Fruit fly (Drosophila melanogaster) whole organism, embryonic: ENCODE results near the gene CG17234.

Source experiments
- Awh ChIP-seq: fragments of 200-800 bp; sonication (Bioruptor generic); IDR thresholded peaks from 2 replicates; pipeline ENCODE4, ENCODE4 v1.3.6; 2022; ENCODE audit warnings: missing biosample characterization, missing genetic modification characterization
- B-H2 ChIP-seq: fragments of 200-800 bp; sonication (Bioruptor generic); optimal IDR thresholded peaks from 2 replicates; lab custom pipeline; 2018; ENCODE audit warnings: missing biosample characterization, mild to moderate bottlenecking, missing genetic modification characterization
- BtbVII ChIP-seq: fragments of 200-800 bp; sonication (Bioruptor generic); optimal IDR thresholded peaks from 3 replicates; lab custom pipeline; 2017; ENCODE audit warnings: missing biosample characterization, mild to moderate bottlenecking, missing genetic modification characterization
- CG10654 ChIP-seq: fragments of 200-800 bp; sonication (Bioruptor generic); optimal IDR thresholded peaks from 2 replicates; lab custom pipeline; 2016; ENCODE audit warnings: missing biosample characterization, missing genetic modification characterization
- CG11085 ChIP-seq: fragments of 200-800 bp; sonication (Bioruptor generic); IDR thresholded peaks from 2 replicates; pipeline ENCODE4 v1.3.6; 2022; ENCODE audit warnings: missing biosample characterization, missing genetic modification characterization
- CG11093 ChIP-seq: fragments of 200-800 bp; sonication (Bioruptor generic); IDR thresholded peaks from 3 replicates; pipeline ENCODE4 v1.3.6; 2022; ENCODE audit warnings: missing biosample characterization, missing genetic modification characterization
- CG11695 ChIP-seq: fragments of 200-800 bp; sonication (Bioruptor generic); IDR thresholded peaks from 3 replicates; pipeline ENCODE4 v1.3.6; 2022; ENCODE audit warnings: missing biosample characterization, missing genetic modification characterization
- CG11696 ChIP-seq: fragments of 200-800 bp; sonication (Bioruptor generic); IDR thresholded peaks from 2 replicates; pipeline ENCODE4 v1.3.6; 2022; ENCODE audit warnings: missing biosample characterization, missing genetic modification characterization
- CG12155 ChIP-seq: fragments of 200-800 bp; sonication (Bioruptor generic); optimal IDR thresholded peaks from 3 replicates; lab custom pipeline; 2016; ENCODE audit warnings: missing biosample characterization, missing genetic modification characterization
- CG15269 ChIP-seq: fragments of 200-800 bp; sonication (Bioruptor generic); optimal IDR thresholded peaks from 2 replicates; lab custom pipeline; 2018; ENCODE audit warnings: missing biosample characterization, mild to moderate bottlenecking, missing genetic modification characterization, moderate library complexity
- CG17361 ChIP-seq: fragments of 200-800 bp; sonication (Bioruptor generic); IDR thresholded peaks from 3 replicates; pipeline ENCODE4 v1.3.6; 2022; ENCODE audit warnings: missing biosample characterization, missing genetic modification characterization
- CG1832 ChIP-seq: fragments of 200-800 bp; sonication (Bioruptor generic); optimal IDR thresholded peaks from 2 replicates; lab custom pipeline; 2017; ENCODE audit warnings: missing biosample characterization, mild to moderate bottlenecking, missing genetic modification characterization, inconsistent platforms
- CG3163 ChIP-seq: fragments of 200-800 bp; sonication (Bioruptor generic); optimal IDR thresholded peaks from 3 replicates; lab custom pipeline; 2016; ENCODE audit warnings: missing biosample characterization, missing genetic modification characterization
- CG33213 ChIP-seq: fragments of 200-800 bp; sonication (Bioruptor generic); optimal IDR thresholded peaks from 3 replicates; lab custom pipeline; 2016; ENCODE audit warnings: missing biosample characterization, missing genetic modification characterization
- CG6813 ChIP-seq: fragments of 200-800 bp; sonication (Bioruptor generic); optimal IDR thresholded peaks from 2 replicates; lab custom pipeline; 2017; ENCODE audit warnings: missing biosample characterization, missing genetic modification characterization, mild to moderate bottlenecking, moderate library complexity, missing genetic modification reagents
- CG8290 ChIP-seq, 3 experiments: fragments of 200-800 bp; sonication (Bioruptor generic); optimal IDR thresholded peaks; 2 replicates each; lab custom pipeline; 2016 to 2019; ENCODE audit warnings: missing biosample characterization in 3 of 3, missing genetic modification characterization in 3 of 3, mild to moderate bottlenecking in 2 of 3, moderate library complexity in 1 of 3
- CG8924 ChIP-seq: fragments of 200-800 bp; optimal IDR thresholded peaks from 3 replicates; lab custom pipeline; 2019; ENCODE audit warnings: missing biosample characterization, mild to moderate bottlenecking, missing genetic modification characterization, moderate library complexity
- CHES-1-like ChIP-seq: fragments of 200-800 bp; sonication (Bioruptor generic); optimal IDR thresholded peaks from 2 replicates; lab custom pipeline; 2016; ENCODE audit warnings: missing biosample characterization, missing genetic modification characterization
- Camta ChIP-seq: fragments of 200-800 bp; sonication (Bioruptor generic); optimal IDR thresholded peaks from 2 replicates; lab custom pipeline; 2016; ENCODE audit warnings: missing biosample characterization, missing genetic modification characterization
- D19A ChIP-seq: fragments of 200-800 bp; optimal IDR thresholded peaks from 3 replicates; lab custom pipeline; 2019; ENCODE audit warnings: missing biosample characterization, mild to moderate bottlenecking, missing genetic modification characterization, moderate library complexity
- Fer2 ChIP-seq: fragments of 200-800 bp; sonication (Bioruptor generic); optimal IDR thresholded peaks from 2 replicates; lab custom pipeline; 2018; ENCODE audit warnings: missing biosample characterization, mild to moderate bottlenecking, missing genetic modification characterization, moderate library complexity
- Lim3 ChIP-seq: fragments of 200-800 bp; sonication (Bioruptor generic); IDR thresholded peaks from 2 replicates; pipeline ENCODE4 v1.3.6; 2022; ENCODE audit warnings: missing biosample characterization, missing genetic modification characterization
- Six4 ChIP-seq: fragments of 200-800 bp; sonication (Bioruptor generic); optimal IDR thresholded peaks from 2 replicates; lab custom pipeline; 2016; ENCODE audit warnings: missing biosample characterization, missing genetic modification characterization
- ara ChIP-seq: fragments of 200-800 bp; sonication (Bioruptor generic); IDR thresholded peaks from 2 replicates; pipeline ENCODE4 v1.3.6; 2022; ENCODE audit warnings: missing biosample characterization, missing genetic modification characterization
- dati ChIP-seq: fragments of 200-800 bp; sonication (Bioruptor generic); IDR thresholded peaks from 2 replicates; pipeline ENCODE4 v1.3.6; 2022; ENCODE audit warnings: missing biosample characterization, missing genetic modification characterization
- exex ChIP-seq: fragments of 200-800 bp; sonication (Bioruptor generic); optimal IDR thresholded peaks from 4 replicates; lab custom pipeline; 2018; ENCODE audit warnings: missing biosample characterization, mild to moderate bottlenecking, missing genetic modification characterization, moderate library complexity
- eyg ChIP-seq: fragments of 200-800 bp; sonication (Bioruptor generic); optimal IDR thresholded peaks from 3 replicates; lab custom pipeline; 2016; ENCODE audit warnings: missing biosample characterization, missing genetic modification characterization
- fd96Cb ChIP-seq: fragments of 200-800 bp; sonication (Bioruptor generic); optimal IDR thresholded peaks from 2 replicates; lab custom pipeline; 2018; ENCODE audit warnings: missing biosample characterization, mild to moderate bottlenecking, missing genetic modification characterization, moderate library complexity
- ftz-f1 ChIP-seq: fragments of 200-800 bp; sonication (Bioruptor generic); optimal IDR thresholded peaks from 2 replicates; lab custom pipeline; 2016; ENCODE audit warnings: missing biosample characterization, missing genetic modification characterization
- hb ChIP-seq: fragments of 200-800 bp; sonication (Bioruptor generic); IDR thresholded peaks from 3 replicates; pipeline ENCODE4 v1.3.6; 2022; ENCODE audit warnings: missing biosample characterization, missing genetic modification characterization; ENCODE audit not compliant: partially characterized antibody
- ind ChIP-seq: fragments of 200-800 bp; sonication (Bioruptor generic); optimal IDR thresholded peaks from 3 replicates; lab custom pipeline; 2016; ENCODE audit warnings: missing biosample characterization, missing genetic modification characterization
- lola ChIP-seq, 3 experiments: fragments of >200 bp in 2 of 3; fragments of 200-800 bp in 1 of 3; sonication (Bioruptor generic) in 1 of 3; optimal IDR thresholded peaks; 2 replicates each; lab custom pipeline; 2017 to 2019; ENCODE audit warnings: missing biosample characterization in 3 of 3, missing genetic modification characterization in 3 of 3, mild to moderate bottlenecking in 1 of 3, moderate library complexity in 1 of 3
- phol ChIP-seq: fragments of 200-800 bp; sonication (Bioruptor generic); optimal IDR thresholded peaks from 3 replicates; lab custom pipeline; 2018; ENCODE audit warnings: missing biosample characterization, mild to moderate bottlenecking, missing genetic modification characterization, moderate library complexity
- repo ChIP-seq: fragments of 200-800 bp; sonication (Bioruptor generic); optimal IDR thresholded peaks from 2 replicates; lab custom pipeline; 2016; ENCODE audit warnings: missing biosample characterization, missing genetic modification characterization
- shn ChIP-seq: fragments of 200-800 bp; sonication (Bioruptor generic); optimal IDR thresholded peaks from 3 replicates; lab custom pipeline; 2016; ENCODE audit warnings: missing biosample characterization, missing genetic modification characterization
- stc ChIP-seq: fragments of 200-800 bp; sonication (Bioruptor generic); IDR thresholded peaks from 2 replicates; pipeline ENCODE4 v1.3.6; 2022; ENCODE audit warnings: missing biosample characterization, missing genetic modification characterization
- tio ChIP-seq: fragments of 200-800 bp; sonication (Bioruptor generic); optimal IDR thresholded peaks from 2 replicates; lab custom pipeline; 2017; ENCODE audit warnings: missing biosample characterization, missing genetic modification characterization, inconsistent platforms
- trem ChIP-seq: fragments of 200-800 bp; optimal IDR thresholded peaks from 3 replicates; lab custom pipeline; 2019; ENCODE audit warnings: missing biosample characterization, mild to moderate bottlenecking, missing genetic modification characterization, moderate library complexity
- unpg ChIP-seq: fragments of 200-800 bp; sonication (Bioruptor generic); optimal IDR thresholded peaks from 3 replicates; lab custom pipeline; 2018; ENCODE audit warnings: missing biosample characterization, mild to moderate bottlenecking, missing genetic modification characterization, moderate library complexity

The CG17234 gene

dm6 chr2L:2287807-2288206 is 35.0 kb downstream of the CG17234 start, which contains the start of gene CG42658:
TSS of gene CG42658 (minus strand) at chr2L:2287907.
- TF ChIP-seq Lim3 (GFP tag; lab: Robert Waterston, UW) (no peak), CG1832 (GFP tag; lab: Kevin White, UChicago) (no peak), CG17361 (GFP tag; lab: Robert Waterston, UW) (no peak), ara (no peak), Camta (GFP tag; lab: Kevin White, UChicago) (no peak), CG33213 (GFP tag; lab: Kevin White, UChicago) (no peak), CHES-1-like (GFP tag; lab: Kevin White, UChicago) (no peak), hb (GFP tag; lab: Robert Waterston, UW) (no peak), tio (GFP tag; lab: Kevin White, UChicago) (no peak), CG11696 (GFP tag; lab: Robert Waterston, UW) (no peak), CG10654 (GFP tag; lab: Kevin White, UChicago) (no peak), phol (tag; lab: Kevin White, UChicago) (no peak), ind (GFP tag; lab: Kevin White, UChicago) (no peak), eyg (GFP tag; lab: Kevin White, UChicago) (no peak), CG11093 (GFP tag; lab: Robert Waterston, UW) (no peak), Six4 (GFP tag; lab: Kevin White, UChicago) (no peak), CG15269 (no peak)

dm6 chr2L:2289316-2289715 is 36.5 kb downstream of the CG17234 start, which contains the start of gene CG17237:
TSS of gene CG17237 (minus strand) at chr2L:2289416.
- TF ChIP-seq CG8290 (GFP tag; optimal IDR thresholded peaks at IDR 0.05; lab: Kevin White, UChicago) (no peak), CG8290 (tag; optimal IDR thresholded peaks at IDR 0.05; lab: Kevin White, UChicago) (no peak), Lim3 (GFP tag; lab: Robert Waterston, UW) (no peak), CG8924 (tag; lab: Kevin White, UChicago) (no peak), lola (GFP tag; optimal IDR thresholded peaks at IDR 0.05; lab: Kevin White, UChicago) (no peak), fd96Cb (tag; lab: Kevin White, UChicago) (no peak), trem (tag; lab: Kevin White, UChicago) (no peak), Awh (GFP tag; lab: Robert Waterston, UW) (no peak), CG11085 (GFP tag; lab: Robert Waterston, UW) (no peak), stc (GFP tag; lab: Robert Waterston, UW) (no peak), exex (tag; lab: Kevin White, UChicago) (no peak), D19A (tag; lab: Kevin White, UChicago) (no peak), unpg (GFP tag; lab: Kevin White, UChicago) (no peak), repo (no peak), shn (GFP tag; lab: Kevin White, UChicago) (no peak), ftz-f1 (GFP tag; lab: Kevin White, UChicago) (no peak), CG15269 (no peak), CG3163 (GFP tag; lab: Kevin White, UChicago) (no peak), B-H2 (GFP tag; lab: Kevin White, UChicago) (no peak), BtbVII (no peak), CG11695 (GFP tag; lab: Robert Waterston, UW) (no peak)

DNA sequence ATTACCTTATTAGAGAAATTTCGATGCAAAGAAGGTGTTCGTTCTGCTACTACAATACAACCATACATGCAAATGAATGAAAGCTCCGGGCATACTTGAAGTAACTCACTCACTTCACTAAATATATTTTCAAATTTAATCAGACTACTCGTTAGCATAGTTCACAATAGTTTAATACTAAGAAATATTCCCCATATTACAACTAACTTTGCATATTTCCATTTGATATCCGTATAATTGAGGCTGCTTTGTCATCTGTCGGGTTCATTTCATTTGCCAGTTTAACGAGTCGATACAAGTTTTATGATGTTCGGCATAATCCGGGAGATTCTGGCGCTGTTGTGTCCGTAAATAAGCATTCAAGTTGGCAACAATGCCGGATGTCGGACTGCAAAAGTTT is 37.8 kb downstream of the CG17234 start, which contains the start of gene robl22E:
robl22E (minus strand) TSS at position 101 of the 400 bp plus-strand sequence.
- TF ChIP-seq Fer2 (tag; lab: Kevin White, UChicago) (no peak), CG12155 (no peak), dati (GFP tag; lab: Robert Waterston, UW) (no peak), CG6813 (GFP tag; lab: Kevin White, UChicago) (no peak)
- TF ChIP-seq, all 482 proteins: peak for 0
